Worm (Caenorhabditis elegans) whole organism, L4 larva: ENCODE measurements around the gene C36C9.5.

Source experiments
- R02D3.7 ChIP-seq: fragments of 150-350 bp; sonication (generic microtip); optimal IDR thresholded peaks from 3 replicates; lab custom pipeline; 2014; ENCODE audit warnings: missing biosample characterization, missing genetic modification characterization
- aha-1 ChIP-seq: fragments of 150-350 bp; peaks from one replicate; lab custom pipeline; 2014; ENCODE audit warnings: missing biosample characterization, missing genetic modification characterization
- fos-1 ChIP-seq: fragments of 150-350 bp; optimal IDR thresholded peaks from 2 replicates; lab custom pipeline; 2014; ENCODE audit warnings: missing biosample characterization, missing genetic modification characterization
- nhr-25 ChIP-seq: sonication (generic microtip); optimal IDR thresholded peaks from 2 replicates; lab custom pipeline; 2017; ENCODE audit warnings: missing genetic modification characterization, mild to moderate bottlenecking, missing compliant biosample characterization, antibody characterized with exemption, moderate library complexity, borderline replicate concordance; ENCODE audit not compliant: insufficient read depth
- nhr-6 ChIP-seq: fragments of 150-350 bp; optimal IDR thresholded peaks from 2 replicates; lab custom pipeline; 2014; ENCODE audit warnings: missing biosample characterization, missing genetic modification characterization
- unc-39 ChIP-seq: sonication (generic microtip); optimal IDR thresholded peaks from 2 replicates; lab custom pipeline; 2017; ENCODE audit warnings: missing biosample characterization, missing genetic modification characterization
- zfp-3 ChIP-seq: fragments of 200-800 bp; sonication (Bioruptor generic); conservative IDR thresholded peaks from 2 replicates; pipeline ENCODE4 v1.3.6; 2022; ENCODE audit warnings: missing genetic modification reagents, missing genetic modification characterization, missing compliant biosample characterization

- TF ChIP-seq nhr-6 (tag; lab: Kevin White, UChicago) (no peak), zfp-3 (GFP tag; lab: Robert Waterston, UW) (no peak), unc-39 (no peak), nhr-25 (tag; lab: Kevin White, UChicago) (no peak), aha-1 (no peak), R02D3.7 (tag; lab: Kevin White, UChicago) (no peak), fos-1 (tag; lab: Kevin White, UChicago) (no peak)
These were observed 14.7 kb upstream of the C36C9.5 start, which contains the start of gene fbxa-53 for ce11 chrX:1718479-1718878.
